Fruit fly (Drosophila melanogaster) S2 (cell line): ENCODE measurements around the gene CG6324.

Experiments used
- CG8478 ChIP-seq: fragments of >200 bp; optimal IDR thresholded peaks from 2 replicates; lab custom pipeline; 2018
- CTCF ChIP-seq, 2 experiments: fragments of >200 bp; optimal IDR thresholded peaks; 2 replicates each; lab custom pipeline; 2018

DNA sequence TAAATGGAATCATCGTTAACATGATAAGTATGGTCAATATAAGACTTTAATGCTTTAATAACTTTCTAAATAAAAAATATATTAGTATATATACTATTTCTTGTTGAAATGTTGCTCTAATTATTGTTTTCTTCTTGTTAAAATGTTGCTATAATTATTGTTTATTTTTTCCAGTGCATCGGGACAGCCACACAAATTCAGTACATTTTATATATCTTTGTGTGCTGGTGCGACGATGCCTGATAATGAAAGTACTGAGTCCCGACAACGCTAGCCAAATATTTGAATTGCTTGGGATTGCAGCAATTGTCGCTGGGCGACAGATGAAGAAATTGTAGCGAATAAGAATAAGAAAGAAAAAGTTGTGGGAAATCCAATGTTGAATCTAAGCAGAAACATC lies 53.3 kb downstream of the CG6324 start:
- TF ChIP-seq CTCF (optimal IDR thresholded peaks at IDR 0.05; lab: Kevin White, UChicago) (no peak), CG8478 (no peak)
